Worm (Caenorhabditis elegans): ENCODE measurements around the gene ZC395.4.

DNA sequence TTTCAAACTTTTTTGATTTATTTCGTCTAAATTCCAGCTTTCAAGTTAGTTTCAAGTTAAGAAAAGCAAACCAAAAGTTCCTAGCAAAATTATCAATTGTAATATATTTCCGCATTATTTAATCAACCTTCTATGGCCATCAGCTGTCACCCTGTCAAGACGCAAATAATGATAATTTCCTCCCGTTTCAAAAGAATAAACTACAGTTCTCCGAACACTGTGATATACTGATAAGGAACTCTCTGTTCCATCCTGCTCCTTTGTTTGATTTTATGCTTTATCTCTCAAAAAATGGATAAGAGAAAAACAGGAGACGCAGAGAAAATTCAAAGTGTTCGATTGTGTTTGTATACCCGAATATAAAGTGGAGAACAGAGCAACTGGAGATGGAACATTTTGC is 21.4 kb downstream of the ZC395.4 start:
- TF ChIP-seq unc-62 (GFP tag; optimal IDR thresholded peaks at IDR 0.05), result no peak
- no peak for TF ChIP-seq ces-1 (GFP tag; optimal IDR thresholded peaks at IDR 0.05)
- no peak for TF ChIP-seq ztf-11 (tag; optimal IDR thresholded peaks at IDR 0.05)
- TF ChIP-seq snpc-4 (tag; optimal IDR thresholded peaks at IDR 0.05), result no peak
- TF ChIP-seq nhr-12 (tag; optimal IDR thresholded peaks at IDR 0.05), result no peak

Data from whole organism, mixed stage, embryonic.